Worm (Caenorhabditis elegans) whole organism, late embryonic: ENCODE results near the gene Y57G11C.499.

ENCODE experiments used
- ahr-1 ChIP-seq: sonication (generic microtip); optimal IDR thresholded peaks from 2 replicates; lab custom pipeline; 2016; ENCODE audit warnings: missing genetic modification characterization, missing compliant biosample characterization
- ceh-18 ChIP-seq: sonication (generic microtip); optimal IDR thresholded peaks from 2 replicates; lab custom pipeline; 2016; ENCODE audit warnings: missing genetic modification characterization, missing compliant biosample characterization
- ets-4 ChIP-seq: sonication (generic microtip); optimal IDR thresholded peaks from 2 replicates; lab custom pipeline; 2016; ENCODE audit warnings: missing genetic modification characterization, missing compliant biosample characterization
- eyg-1 ChIP-seq: sonication (generic microtip); optimal IDR thresholded peaks from 2 replicates; lab custom pipeline; 2016; ENCODE audit warnings: missing genotype, missing genetic modification characterization, missing compliant biosample characterization
- fkh-10 ChIP-seq: fragments of 150-350 bp; optimal IDR thresholded peaks from 2 replicates; lab custom pipeline; 2014; ENCODE audit warnings: missing biosample characterization, missing genetic modification reagents, missing genetic modification characterization
- mec-3 ChIP-seq: sonication (generic microtip); optimal IDR thresholded peaks from 2 replicates; lab custom pipeline; 2016; ENCODE audit warnings: borderline replicate concordance, missing genetic modification characterization, missing compliant biosample characterization
- pha-4 ChIP-seq: fragments of 150-350 bp; optimal IDR thresholded peaks from 2 replicates; lab custom pipeline; 2018; ENCODE audit warnings: missing biosample characterization, missing genetic modification reagents, missing genetic modification characterization
- pqm-1 ChIP-seq: sonication (generic microtip); optimal IDR thresholded peaks from 2 replicates; lab custom pipeline; 2016; ENCODE audit warnings: missing genetic modification characterization, missing compliant biosample characterization
- sox-4 ChIP-seq: sonication (generic microtip); optimal IDR thresholded peaks from 2 replicates; lab custom pipeline; 2017; ENCODE audit warnings: mild to moderate bottlenecking, missing genetic modification characterization, inconsistent platforms, missing compliant biosample characterization
- tbx-2 ChIP-seq: sonication (generic microtip); optimal IDR thresholded peaks from 2 replicates; lab custom pipeline; 2016; ENCODE audit warnings: missing genetic modification characterization, missing compliant biosample characterization
- unc-42 ChIP-seq: sonication (generic microtip); optimal IDR thresholded peaks from 2 replicates; lab custom pipeline; 2016; ENCODE audit warnings: missing genotype, missing genetic modification characterization, missing compliant biosample characterization

DNA sequence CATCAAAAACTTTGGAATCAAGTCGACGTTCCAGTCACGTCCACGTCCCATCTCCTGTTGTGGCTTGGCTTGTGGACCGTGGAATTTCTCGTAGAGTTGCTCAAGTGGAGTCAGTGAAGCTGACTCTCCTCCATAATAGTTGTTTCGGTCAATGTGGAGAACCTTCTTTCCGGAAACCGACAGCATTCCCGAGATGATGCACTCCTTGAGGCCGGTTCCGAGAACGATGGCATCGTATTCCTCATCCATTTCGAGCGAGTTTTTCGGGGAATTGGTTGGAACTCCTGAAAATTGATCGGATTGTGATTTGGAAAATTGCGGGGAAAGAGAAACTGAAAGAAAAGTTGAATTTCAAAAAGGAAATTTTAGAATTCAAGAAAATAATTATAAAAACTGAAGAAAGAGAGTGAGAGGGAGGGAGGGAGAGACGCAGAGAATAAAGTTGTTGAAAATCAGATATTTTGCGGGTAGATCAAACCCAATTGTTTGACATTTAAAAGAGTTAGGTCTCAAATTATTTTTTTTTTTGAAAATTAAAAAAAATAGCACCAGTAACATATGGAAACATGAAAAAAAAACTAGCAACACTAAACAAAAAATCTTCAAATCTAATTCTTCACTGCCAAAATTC, 38.0 kb upstream of the Y57G11C.499 start, which contains the start of gene gdi-1:
- TF ChIP-seq pqm-1 (tag; lab: Kevin White, UChicago) (no peak), eyg-1 (tag; lab: Kevin White, UChicago) (no peak), ceh-18 (tag; lab: Kevin White, UChicago) (no peak), sox-4 (tag; lab: Kevin White, UChicago) (no peak), tbx-2 (no peak), fkh-10 (no peak), ets-4 (no peak), pha-4 (tag; lab: Kevin White, UChicago) (no peak), mec-3 (tag; lab: Kevin White, UChicago) (no peak), ahr-1 (no peak), unc-42 (tag; lab: Kevin White, UChicago) (no peak)
